Fruit fly (Drosophila melanogaster): ENCODE results near the gene Cyp4d14.
A peak's percentile ranks its signal among the peaks of the same experiment; 100 is the strongest.

Gene Cyp4d14

DNA sequence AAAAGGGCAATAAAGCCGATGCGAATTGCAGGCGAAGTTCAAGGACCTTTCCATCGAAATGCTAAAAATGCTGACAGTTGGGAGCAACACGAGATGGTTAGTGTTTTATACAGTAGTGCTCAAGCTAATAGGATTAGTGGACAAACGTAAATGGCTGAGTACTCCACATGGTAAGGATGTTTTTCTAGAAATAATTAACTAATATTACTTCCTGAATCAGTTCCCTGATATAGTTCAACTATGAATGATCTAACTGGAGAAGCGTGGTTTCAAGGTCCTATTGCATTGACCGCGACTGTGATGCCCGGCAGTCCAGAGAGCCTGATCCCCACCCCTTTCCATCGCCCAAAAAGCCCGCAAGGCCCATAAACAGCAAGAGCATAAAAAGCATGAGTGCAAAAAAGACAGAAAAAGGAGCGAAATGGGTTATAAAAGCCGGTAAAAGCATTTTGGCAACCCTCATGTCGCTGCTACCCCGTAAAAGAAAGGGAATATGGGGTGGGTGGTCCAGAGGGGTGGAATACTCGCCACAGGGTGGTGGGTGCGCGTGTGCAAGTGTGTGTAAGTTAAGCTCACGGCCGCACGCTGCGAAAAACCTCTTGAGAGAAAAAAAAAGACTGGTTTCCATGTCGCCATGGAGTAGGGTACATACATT, 40.8 kb downstream of the Cyp4d14 start (continued):
- TF ChIP-seq Ets21C (GFP tag; optimal IDR thresholded peaks at IDR 0.05) (peak; percentile 90), OdsH (GFP tag; optimal IDR thresholded peaks at IDR 0.05) (peak; percentile 86), CG1621 (tag; optimal IDR thresholded peaks at IDR 0.05) (peak; percentile 84), acj6 (GFP tag; optimal IDR thresholded peaks at IDR 0.05) (peak; percentile 80), CG31627 (GFP tag; optimal IDR thresholded peaks at IDR 0.05) (peak; percentile 92), Lpt (GFP tag; optimal IDR thresholded peaks at IDR 0.05) (peak; percentile 36), Smox (GFP tag; optimal IDR thresholded peaks at IDR 0.05) (peak; percentile 92), CG8632 (GFP tag; optimal IDR thresholded peaks at IDR 0.05) (peak; percentile 77), fd59A (GFP tag; optimal IDR thresholded peaks at IDR 0.05) (peak; percentile 76), CG11762 (GFP tag; optimal IDR thresholded peaks at IDR 0.05; ENCODE audit: insufficient read depth) (peak; percentile 68), CG10631 (GFP tag; optimal IDR thresholded peaks at IDR 0.05) (peak; percentile 83), CG11902 (GFP tag; optimal IDR thresholded peaks at IDR 0.05) (peak; percentile 84), Eip75B (GFP tag; optimal IDR thresholded peaks at IDR 0.05) (peak; percentile 82), CG34406 (GFP tag; optimal IDR thresholded peaks at IDR 0.05) (peak; percentile 82), Sox15 (GFP tag; optimal IDR thresholded peaks at IDR 0.05) (peak; percentile 70), CG32006 (GFP tag; optimal IDR thresholded peaks at IDR 0.05) (peak; percentile 80), Eip93F (GFP tag; optimal IDR thresholded peaks at IDR 0.05) (peak; percentile 72)

DNA sequence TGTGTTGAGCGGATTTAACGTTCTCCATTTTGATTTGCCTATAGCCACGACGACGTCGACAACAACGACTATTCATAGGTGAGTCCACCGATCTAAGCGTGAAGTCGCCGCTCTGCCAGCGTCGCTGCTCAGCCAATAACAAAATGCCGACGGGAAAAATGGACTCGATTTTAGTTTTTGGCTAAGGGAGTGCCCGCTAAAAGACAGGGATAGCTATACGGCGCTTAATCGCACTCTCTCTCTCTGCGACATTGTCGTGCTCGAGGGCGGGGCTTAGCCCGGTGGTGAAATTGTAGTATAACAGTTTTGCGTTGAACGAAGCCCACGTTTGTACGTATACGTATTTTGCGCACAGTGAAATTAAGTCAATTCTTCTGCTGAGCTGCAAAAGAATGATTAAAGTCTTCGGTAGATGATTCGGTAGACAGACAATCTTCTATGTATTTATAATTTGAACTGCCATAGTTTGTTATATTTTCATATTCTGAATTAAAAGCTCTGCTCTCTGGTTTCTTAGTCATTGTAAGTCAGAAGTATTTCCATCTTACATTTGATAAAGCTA, 49.5 kb downstream of the Cyp4d14 start:
- TF ChIP-seq CG8632 (GFP tag; optimal IDR thresholded peaks at IDR 0.05) (no peak), achi (GFP tag; optimal IDR thresholded peaks at IDR 0.05) (no peak), OdsH (GFP tag; optimal IDR thresholded peaks at IDR 0.05) (no peak), CG31627 (GFP tag; optimal IDR thresholded peaks at IDR 0.05) (no peak), eg (GFP tag; IDR thresholded peaks at IDR 0.05) (peak; percentile 50; the same call in 1 of the 3 replicates), fkh (GFP tag; optimal IDR thresholded peaks at IDR 0.05) (no peak), CG3032 (tag; optimal IDR thresholded peaks at IDR 0.05) (no peak), cyc (GFP tag; optimal IDR thresholded peaks at IDR 0.05) (no peak), dac (GFP tag; optimal IDR thresholded peaks at IDR 0.05) (no peak), svp (GFP tag) (no peak), ss (GFP tag; optimal IDR thresholded peaks at IDR 0.05) (peak in 1 of 2 experiments; percentile 2), lz (GFP tag; optimal IDR thresholded peaks at IDR 0.05) (no peak), acj6 (GFP tag; optimal IDR thresholded peaks at IDR 0.05) (no peak), fd85E (GFP tag; optimal IDR thresholded peaks at IDR 0.05) (no peak), Gug (GFP tag; IDR thresholded peaks at IDR 0.05) (no peak), Sox14 (GFP tag; optimal IDR thresholded peaks at IDR 0.05) (no peak), CG7368 (GFP tag; optimal IDR thresholded peaks at IDR 0.05) (no peak), Eip93F (GFP tag; optimal IDR thresholded peaks at IDR 0.05) (no peak), Met (GFP tag; optimal IDR thresholded peaks at IDR 0.05) (no peak), Ets21C (GFP tag; optimal IDR thresholded peaks at IDR 0.05) (no peak), CG16779 (tag; optimal IDR thresholded peaks at IDR 0.05) (no peak), dsx (GFP tag; optimal IDR thresholded peaks at IDR 0.05; ENCODE audit: poor library complexity, severe bottlenecking) (peak; percentile 92), CG1621 (tag; optimal IDR thresholded peaks at IDR 0.05) (no peak), net (GFP tag; optimal IDR thresholded peaks at IDR 0.05) (no peak), CG10631 (GFP tag; optimal IDR thresholded peaks at IDR 0.05) (no peak), Hr39 (GFP tag; optimal IDR thresholded peaks at IDR 0.05) (no peak), vri (GFP tag; optimal IDR thresholded peaks at IDR 0.05) (no peak), CG6792 (GFP tag; optimal IDR thresholded peaks at IDR 0.05) (no peak), Eip78C (GFP tag) (peak; percentile 30), CG3919 (GFP tag; optimal IDR thresholded peaks at IDR 0.05) (no peak), esn (GFP tag; optimal IDR thresholded peaks at IDR 0.05) (no peak), CG11762 (GFP tag; optimal IDR thresholded peaks at IDR 0.05; ENCODE audit: insufficient read depth) (no peak), Eip75B (GFP tag; optimal IDR thresholded peaks at IDR 0.05) (no peak), CG6163 (GFP tag; IDR thresholded peaks at IDR 0.05) (peak; percentile 15; the same call in 1 of the 3 replicates), Sox102F (GFP tag; optimal IDR thresholded peaks at IDR 0.05) (no peak), CG8119 (GFP tag; IDR thresholded peaks at IDR 0.05) (0 out of 3 replicates have a peak, but pooled peaks have one; percentile 13), Lpt (GFP tag; optimal IDR thresholded peaks at IDR 0.05) (no peak), CG11294 (GFP tag; IDR thresholded peaks at IDR 0.05) (no peak), CG6854 (GFP tag; optimal IDR thresholded peaks at IDR 0.05) (no peak), CG6276 (GFP tag; optimal IDR thresholded peaks at IDR 0.05) (no peak), fd59A (GFP tag; optimal IDR thresholded peaks at IDR 0.05) (no peak), CG6808 (GFP tag; optimal IDR thresholded peaks at IDR 0.05) (no peak)
